Worm (Caenorhabditis elegans) whole organism, L1 larva: Measurements from ENCODE around the gene ilkp-1.

Experiments
- ama-1 ChIP-seq: fragments of 150-350 bp; optimal IDR thresholded peaks from 2 replicates; lab custom pipeline; 2014
- egl-27 ChIP-seq, 2 experiments: fragments of 150-350 bp in 1 of 2; sonication (generic microtip); optimal IDR thresholded peaks; 3 replicates each; lab custom pipeline; 2017 to 2018; ENCODE audit warnings: missing biosample characterization in 2 of 2, missing genetic modification characterization in 2 of 2, missing genetic modification reagents in 2 of 2
- hlh-17 ChIP-seq: fragments of 200-800 bp; sonication (Bioruptor generic); optimal IDR thresholded peaks from 2 replicates; lab custom pipeline; 2018; ENCODE audit warnings: missing genetic modification characterization, mild to moderate bottlenecking, missing compliant biosample characterization, moderate library complexity, borderline replicate concordance
- lin-13 ChIP-seq: fragments of 150-350 bp; optimal IDR thresholded peaks from 2 replicates; lab custom pipeline; 2014; ENCODE audit warnings: missing biosample characterization, missing genetic modification reagents, missing genetic modification characterization
- lin-39 ChIP-seq: fragments of 150-350 bp; optimal IDR thresholded peaks from 2 replicates; lab custom pipeline; 2014; ENCODE audit warnings: missing biosample characterization, missing genetic modification reagents, missing genetic modification characterization
- nhr-90 ChIP-seq: sonication (generic microtip); optimal IDR thresholded peaks from 2 replicates; lab custom pipeline; 2016; ENCODE audit warnings: mild to moderate bottlenecking, missing genetic modification characterization, missing compliant biosample characterization; ENCODE audit not compliant: poor library complexity
- pqm-1 ChIP-seq: sonication (generic microtip); optimal IDR thresholded peaks from 3 replicates; lab custom pipeline; 2017; ENCODE audit warnings: missing biosample characterization, missing genetic modification characterization
- snpc-4 ChIP-seq: fragments of 150-350 bp; optimal IDR thresholded peaks from 2 replicates; lab custom pipeline; 2014; ENCODE audit warnings: missing biosample characterization, missing genetic modification characterization
- snu-23 ChIP-seq: sonication (generic microtip); optimal IDR thresholded peaks from 2 replicates; lab custom pipeline; 2016; ENCODE audit warnings: missing genetic modification characterization, missing compliant biosample characterization
- unc-62 ChIP-seq: fragments of 150-350 bp; optimal IDR thresholded peaks from 2 replicates; lab custom pipeline; 2014; ENCODE audit warnings: missing biosample characterization, missing genetic modification reagents, missing genetic modification characterization
- ztf-11 ChIP-seq, 2 experiments: sonication (generic microtip); optimal IDR thresholded peaks; 2 replicates each; lab custom pipeline; 2016 to 2017; ENCODE audit warnings: missing genetic modification characterization in 2 of 2, missing biosample characterization in 1 of 2, missing compliant biosample characterization in 1 of 2

DNA sequence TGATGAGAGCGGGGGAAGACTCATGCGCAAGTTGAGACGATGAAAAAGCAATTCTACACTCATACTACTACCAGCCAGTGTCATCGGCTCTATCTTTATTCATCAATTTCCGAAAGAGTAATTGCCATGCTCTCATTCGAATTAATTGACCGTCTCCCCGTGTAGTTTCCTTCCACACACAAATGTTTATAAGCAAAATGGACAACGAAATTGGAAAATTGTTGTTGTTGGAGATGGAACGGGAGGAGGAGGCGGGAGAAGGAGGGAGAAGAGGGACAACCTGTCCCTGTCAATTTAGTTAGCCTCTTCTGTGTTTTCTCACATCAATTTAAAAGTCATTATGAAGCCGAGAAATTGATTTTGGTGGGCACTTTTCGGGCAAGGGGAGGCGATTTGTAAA lies 22.5 kb downstream of the ilkp-1 start:
- TF ChIP-seq snu-23 (no peak), hlh-17 (no peak), ama-1 (lab: Kevin White, UChicago) (no peak), ztf-11 (tag; optimal IDR thresholded peaks at IDR 0.05; lab: Kevin White, UChicago) (no peak), pqm-1 (tag; lab: Kevin White, UChicago) (no peak), snpc-4 (tag; lab: Kevin White, UChicago) (no peak), nhr-90 (tag; lab: Kevin White, UChicago) (no peak), egl-27 (tag; optimal IDR thresholded peaks at IDR 0.05; lab: Kevin White, UChicago) (no peak), lin-39 (tag; lab: Kevin White, UChicago) (no peak), lin-13 (GFP tag; lab: Kevin White, UChicago) (no peak), unc-62 (GFP tag; lab: Kevin White, UChicago) (no peak)
